Worm (Caenorhabditis elegans): ENCODE data around the gene C17E7.13.

Gene C17E7.13

DNA sequence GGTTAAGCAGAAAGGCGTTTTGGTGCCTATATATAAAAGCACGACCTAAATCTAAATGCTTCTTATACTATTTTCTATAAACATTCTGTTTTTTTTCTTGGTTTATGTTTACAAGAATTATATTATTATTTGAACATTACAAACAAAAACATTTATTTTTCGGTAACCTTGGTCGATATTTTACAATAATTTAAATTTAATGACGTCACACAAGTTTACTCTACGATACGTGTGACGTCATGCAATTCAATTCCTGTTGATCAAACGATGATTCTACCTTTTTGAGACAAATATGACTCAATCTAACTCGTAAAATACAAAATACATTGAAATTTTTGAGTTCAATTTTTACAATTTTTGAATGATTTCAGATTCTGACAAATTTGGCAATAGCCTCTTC, 6.9 kb upstream of the C17E7.13 start:
- no peak for TF ChIP-seq lin-13 (tag; optimal IDR thresholded peaks at IDR 0.05)
- peak; percentile 99 for TF ChIP-seq zip-8 (tag; optimal IDR thresholded peaks at IDR 0.05)

DNA sequence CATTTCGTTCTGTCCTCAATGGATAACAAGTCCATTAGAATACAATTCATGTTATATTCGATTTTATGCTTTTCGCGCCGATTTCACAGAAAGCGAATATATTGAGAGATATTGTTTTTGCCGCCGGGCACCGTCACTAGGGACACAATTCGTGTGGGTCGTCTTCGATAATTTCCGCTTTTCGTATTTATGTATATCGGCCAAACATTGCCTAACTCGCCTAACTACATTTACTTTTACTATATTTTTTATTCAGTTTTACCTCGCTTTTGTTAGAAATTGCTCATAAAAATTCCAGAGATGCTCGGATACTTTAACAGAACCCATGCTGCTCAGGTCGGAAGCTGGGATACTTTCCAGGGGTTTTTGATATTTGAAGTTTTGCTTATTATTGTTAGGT, 5.6 kb upstream of the C17E7.13 start, which contains the start of gene sre-9:
TSS of gene sre-9 (plus strand) at position 301 of the 400 bp plus-strand sequence.
- no peak for TF ChIP-seq ceh-83 (GFP tag; optimal IDR thresholded peaks at IDR 0.05)
- no peak for TF ChIP-seq unc-39 (tag; optimal IDR thresholded peaks at IDR 0.05)
- TF ChIP-seq nhr-237 (tag; optimal IDR thresholded peaks at IDR 0.05), result no peak
- TF ChIP-seq blmp-1 (tag; optimal IDR thresholded peaks at IDR 0.05), result no peak
- TF ChIP-seq lin-13 (tag; optimal IDR thresholded peaks at IDR 0.05), result no peak
- TF ChIP-seq ham-2 (GFP tag; optimal IDR thresholded peaks at IDR 0.05), result no peak
- no peak for TF ChIP-seq nhr-12 (tag; optimal IDR thresholded peaks at IDR 0.05)
- TF ChIP-seq nhr-28 (tag; optimal IDR thresholded peaks at IDR 0.05), result no peak

DNA sequence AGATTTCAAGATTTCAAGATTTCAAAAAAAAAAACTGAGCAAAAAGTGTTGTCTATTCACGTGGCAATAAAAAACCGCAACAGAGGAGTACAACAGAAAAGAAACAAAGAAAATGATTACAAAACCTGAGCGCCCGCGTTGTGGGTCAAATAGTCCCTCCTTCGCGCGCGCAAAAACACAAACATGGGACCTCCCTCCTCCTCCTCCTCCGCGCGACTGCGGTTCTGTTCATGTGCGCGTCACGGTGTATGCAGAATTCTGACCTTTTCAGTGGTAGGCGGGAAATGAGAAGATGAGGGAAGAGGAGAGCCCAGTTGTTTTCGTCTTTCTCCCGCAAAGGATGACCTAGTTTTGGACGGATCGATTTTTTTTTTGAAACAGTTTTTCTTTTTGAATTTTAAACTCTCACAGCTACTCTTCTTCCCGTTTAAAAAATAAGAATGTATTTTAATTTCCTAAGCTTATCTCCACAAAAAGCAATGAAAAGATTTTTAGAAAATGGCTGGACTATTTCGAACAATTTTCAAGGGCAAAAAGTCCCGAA, 3.3 kb upstream of the C17E7.13 start, which contains the start of gene C17E7.4:
TSS of gene C17E7.4 (plus strand) at position 494 of the 544 bp plus-strand sequence.
- TF ChIP-seq ces-1 (GFP tag; optimal IDR thresholded peaks at IDR 0.05), result no peak
- no peak for TF ChIP-seq elt-1 (tag; optimal IDR thresholded peaks at IDR 0.05; ENCODE audit: borderline replicate concordance, insufficient read depth)
- no peak for TF ChIP-seq lin-32 (GFP tag; optimal IDR thresholded peaks at IDR 0.05)

DNA sequence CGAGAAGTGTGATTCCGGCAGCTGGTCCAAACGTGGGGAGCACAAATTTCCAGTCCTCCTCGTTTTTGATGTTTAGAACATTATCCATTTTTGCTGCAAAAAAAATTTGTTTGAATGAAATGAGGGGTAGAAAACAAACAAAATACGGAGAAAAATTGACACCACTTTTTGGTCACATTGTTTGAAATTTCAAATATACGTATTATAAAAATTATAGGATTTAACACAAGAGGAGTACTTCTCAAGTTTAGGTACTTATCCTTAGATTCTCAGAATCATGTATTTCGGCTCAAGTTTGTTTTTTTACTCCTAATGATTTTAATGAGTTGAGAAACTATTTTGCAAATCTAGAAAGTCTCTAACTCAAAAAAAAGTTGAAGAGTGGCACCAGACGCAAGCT, 2.8 kb upstream of the C17E7.13 start, which contains the start of gene C17E7.12:
TSS of gene C17E7.12 (minus strand) at position 101 of the 400 bp plus-strand sequence.
- TF ChIP-seq zip-8 (tag; optimal IDR thresholded peaks at IDR 0.05) (no peak), elt-3 (tag; optimal IDR thresholded peaks at IDR 0.05) (no peak), ceh-83 (GFP tag; optimal IDR thresholded peaks at IDR 0.05) (no peak), ces-1 (GFP tag; optimal IDR thresholded peaks at IDR 0.05) (no peak), unc-62 (GFP tag; optimal IDR thresholded peaks at IDR 0.05) (no peak), blmp-1 (tag; optimal IDR thresholded peaks at IDR 0.05) (no peak)

DNA sequence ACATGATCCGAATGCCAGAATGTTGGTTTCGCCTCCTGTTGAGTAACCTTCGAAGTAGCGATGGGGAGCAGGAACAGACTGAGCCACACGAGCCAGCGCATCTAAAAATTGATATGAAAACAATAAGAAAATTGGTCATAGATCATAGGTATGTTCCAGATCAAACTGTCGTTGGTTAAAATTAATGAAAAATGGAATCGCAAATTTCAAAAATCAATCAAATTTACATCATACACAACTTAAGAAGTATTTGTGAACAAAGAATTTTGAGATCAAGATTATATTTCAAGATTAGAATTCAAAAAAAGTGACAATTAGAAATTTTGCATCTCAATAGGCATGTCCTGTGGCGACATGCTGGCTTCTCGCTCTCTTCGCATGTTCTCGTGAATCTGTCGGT, 1.7 kb upstream of the C17E7.13 start, which contains the start of gene C17E7.9:
TSS of gene C17E7.9 (minus strand) at position 101 of the 400 bp plus-strand sequence.
- no peak for TF ChIP-seq nhr-2 (tag; optimal IDR thresholded peaks at IDR 0.05)
- TF ChIP-seq elt-3 (tag; optimal IDR thresholded peaks at IDR 0.05), result no peak
- no peak for TF ChIP-seq unc-62 (GFP tag; optimal IDR thresholded peaks at IDR 0.05)
- no peak for TF ChIP-seq bed-3 (GFP tag; optimal IDR thresholded peaks at IDR 0.05)
- TF ChIP-seq sem-2 (GFP tag; optimal IDR thresholded peaks at IDR 0.05), result no peak
- no peak for TF ChIP-seq tbx-8 (GFP tag; optimal IDR thresholded peaks at IDR 0.05)
- no peak for TF ChIP-seq ham-2 (GFP tag; optimal IDR thresholded peaks at IDR 0.05)
- no peak for TF ChIP-seq mep-1 (tag; optimal IDR thresholded peaks at IDR 0.05)
- TF ChIP-seq flh-1 (GFP tag; optimal IDR thresholded peaks at IDR 0.05), result no peak
- no peak for TF ChIP-seq ceh-83 (GFP tag; optimal IDR thresholded peaks at IDR 0.05)
- TF ChIP-seq unc-120 (tag; optimal IDR thresholded peaks at IDR 0.05; ENCODE audit: poor library complexity, severe bottlenecking), result no peak
- no peak for TF ChIP-seq elt-1 (tag; optimal IDR thresholded peaks at IDR 0.05; ENCODE audit: borderline replicate concordance, insufficient read depth)
- TF ChIP-seq nhr-237 (tag; optimal IDR thresholded peaks at IDR 0.05), result no peak
- no peak for TF ChIP-seq cnd-1 (tag; optimal IDR thresholded peaks at IDR 0.05)
- TF ChIP-seq hlh-1 (tag; optimal IDR thresholded peaks at IDR 0.05), result no peak
- TF ChIP-seq sptf-1 (tag; optimal IDR thresholded peaks at IDR 0.05), result no peak

DNA sequence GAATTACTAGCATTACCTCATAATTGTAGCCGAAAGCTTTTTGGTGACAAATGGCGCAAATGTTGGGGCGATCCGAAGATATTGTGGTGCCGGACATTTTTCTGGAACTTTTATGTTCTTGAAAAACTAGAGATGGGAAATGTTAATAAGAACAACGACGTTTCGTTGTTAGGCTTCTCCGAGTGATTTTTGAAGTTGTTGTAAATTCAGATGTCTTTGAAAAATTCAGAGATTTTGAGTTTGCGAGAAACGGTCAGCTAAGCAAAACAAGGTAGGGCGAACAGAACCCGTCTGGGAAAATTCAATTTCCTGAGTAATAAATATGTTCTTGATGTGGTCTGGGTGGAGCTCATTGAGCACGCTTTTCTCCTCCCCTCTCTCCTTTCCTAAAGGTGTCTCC, 3.0 kb downstream of the C17E7.13 start, which contains the start of gene nhr-124:
TSS of gene nhr-124 (minus strand) at position 101 of the 400 bp plus-strand sequence.
- no peak for TF ChIP-seq ceh-83 (GFP tag; optimal IDR thresholded peaks at IDR 0.05)
- TF ChIP-seq snpc-4 (tag; optimal IDR thresholded peaks at IDR 0.05), result no peak
- TF ChIP-seq ces-1 (GFP tag; optimal IDR thresholded peaks at IDR 0.05), result no peak
- no peak for TF ChIP-seq lsy-2 (tag; optimal IDR thresholded peaks at IDR 0.05)
- TF ChIP-seq nhr-2 (tag; optimal IDR thresholded peaks at IDR 0.05), result no peak
- TF ChIP-seq sem-2 (GFP tag; optimal IDR thresholded peaks at IDR 0.05), result no peak
- TF ChIP-seq unc-120 (tag; optimal IDR thresholded peaks at IDR 0.05; ENCODE audit: poor library complexity, severe bottlenecking), result no peak
- no peak for TF ChIP-seq ztf-11 (tag; optimal IDR thresholded peaks at IDR 0.05)
- no peak for TF ChIP-seq drap-1 (GFP tag; optimal IDR thresholded peaks at IDR 0.05)
- TF ChIP-seq nhr-237 (tag; optimal IDR thresholded peaks at IDR 0.05), result no peak
- no peak for TF ChIP-seq ceh-39 (tag; optimal IDR thresholded peaks at IDR 0.05)
- TF ChIP-seq ham-2 (GFP tag; optimal IDR thresholded peaks at IDR 0.05), result no peak

Data from whole organism, mixed stage, embryonic.